Fruit fly (Drosophila melanogaster) whole organism, prepupa: ENCODE results near the gene Cul3.

Source experiments
- CG10631 ChIP-seq: fragments of 200-800 bp; sonication (Bioruptor generic); optimal IDR thresholded peaks from 2 replicates; lab custom pipeline; 2016; ENCODE audit warnings: missing biosample characterization, missing genetic modification characterization
- CG10669 ChIP-seq: fragments of 200-800 bp; sonication (Bioruptor generic); optimal IDR thresholded peaks from 3 replicates; lab custom pipeline; 2018; ENCODE audit warnings: missing biosample characterization, mild to moderate bottlenecking, missing genetic modification characterization, moderate library complexity
- CG11294 ChIP-seq: fragments of 200-800 bp; sonication (Bioruptor generic); IDR thresholded peaks from 2 replicates; pipeline ENCODE4 v1.3.6; 2022; ENCODE audit warnings: missing biosample characterization, missing genetic modification characterization
- CG11762 ChIP-seq: fragments of 200-800 bp; sonication (Bioruptor generic); optimal IDR thresholded peaks from 3 replicates; lab custom pipeline; 2016; ENCODE audit warnings: missing biosample characterization, missing genetic modification characterization; ENCODE audit not compliant: insufficient read depth
- CG1621 ChIP-seq: fragments of 200-800 bp; sonication (Bioruptor generic); optimal IDR thresholded peaks from 3 replicates; lab custom pipeline; 2018; ENCODE audit warnings: missing biosample characterization, mild to moderate bottlenecking, missing genetic modification characterization
- CG3032 ChIP-seq: fragments of 200-800 bp; optimal IDR thresholded peaks from 2 replicates; lab custom pipeline; 2019; ENCODE audit warnings: missing biosample characterization, mild to moderate bottlenecking, missing genetic modification characterization, moderate library complexity
- CG31627 ChIP-seq: fragments of 200-800 bp; sonication (Bioruptor generic); optimal IDR thresholded peaks from 3 replicates; lab custom pipeline; 2016; ENCODE audit warnings: missing biosample characterization, missing genetic modification characterization
- CG32006 ChIP-seq: fragments of 200-800 bp; sonication (Bioruptor generic); optimal IDR thresholded peaks from 3 replicates; lab custom pipeline; 2017; ENCODE audit warnings: missing biosample characterization, mild to moderate bottlenecking, missing genetic modification characterization
- CG34406 ChIP-seq: fragments of 200-800 bp; sonication (Bioruptor generic); optimal IDR thresholded peaks from 3 replicates; lab custom pipeline; 2016; ENCODE audit warnings: missing biosample characterization, missing genetic modification characterization
- CG3919 ChIP-seq: fragments of 200-800 bp; sonication (Bioruptor generic); optimal IDR thresholded peaks from 3 replicates; lab custom pipeline; 2016; ENCODE audit warnings: missing biosample characterization, missing genetic modification characterization
- CG6163 ChIP-seq: fragments of 200-800 bp; sonication (Bioruptor generic); IDR thresholded peaks from 3 replicates; pipeline ENCODE4 v1.3.6; 2022; ENCODE audit warnings: missing biosample characterization, missing genetic modification characterization
- CG6276 ChIP-seq: fragments of 200-800 bp; sonication (Bioruptor generic); optimal IDR thresholded peaks from 2 replicates; lab custom pipeline; 2017; ENCODE audit warnings: missing biosample characterization, mild to moderate bottlenecking, missing genetic modification characterization
- CG6792 ChIP-seq: fragments of 200-800 bp; sonication (Bioruptor generic); optimal IDR thresholded peaks from 3 replicates; lab custom pipeline; 2016; ENCODE audit warnings: missing biosample characterization, missing genetic modification characterization
- CG6854 ChIP-seq: fragments of 200-800 bp; sonication (Bioruptor generic); optimal IDR thresholded peaks from 2 replicates; lab custom pipeline; 2017; ENCODE audit warnings: missing biosample characterization, mild to moderate bottlenecking, missing genetic modification characterization
- CG8119 ChIP-seq: fragments of 200-800 bp; sonication (Bioruptor generic); IDR thresholded peaks from 3 replicates; pipeline ENCODE4 v1.3.6; 2022; ENCODE audit warnings: missing biosample characterization, missing genetic modification characterization
- CG8632 ChIP-seq: fragments of 200-800 bp; sonication (Bioruptor generic); optimal IDR thresholded peaks from 3 replicates; lab custom pipeline; 2016; ENCODE audit warnings: missing biosample characterization, missing genetic modification characterization
- Eip75B ChIP-seq: fragments of 200-800 bp; sonication (Bioruptor generic); optimal IDR thresholded peaks from 3 replicates; lab custom pipeline; 2016; ENCODE audit warnings: missing biosample characterization, missing genetic modification characterization
- Eip78C ChIP-seq: fragments of 200-800 bp; sonication (Bioruptor generic); peaks from one replicate; lab custom pipeline; 2016; ENCODE audit warnings: missing biosample characterization, missing genetic modification characterization
- Eip93F ChIP-seq: fragments of 200-800 bp; sonication (Bioruptor generic); optimal IDR thresholded peaks from 2 replicates; lab custom pipeline; 2016; ENCODE audit warnings: missing biosample characterization, mild to moderate bottlenecking, missing genetic modification characterization
- Ets21C ChIP-seq: fragments of 200-800 bp; sonication (Bioruptor generic); optimal IDR thresholded peaks from 3 replicates; lab custom pipeline; 2016; ENCODE audit warnings: missing biosample characterization, missing genetic modification characterization
- Ets96B ChIP-seq: fragments of 200-800 bp; optimal IDR thresholded peaks from 2 replicates; lab custom pipeline; 2019; ENCODE audit warnings: missing biosample characterization, mild to moderate bottlenecking, missing genetic modification characterization, moderate library complexity
- Gug ChIP-seq: fragments of 200-800 bp; sonication (Bioruptor generic); IDR thresholded peaks from 2 replicates; pipeline ENCODE4 v1.3.6; 2022; ENCODE audit warnings: missing biosample characterization, missing genetic modification characterization
- Lpt ChIP-seq: fragments of 200-800 bp; sonication (Bioruptor generic); optimal IDR thresholded peaks from 3 replicates; lab custom pipeline; 2016; ENCODE audit warnings: missing biosample characterization, missing genetic modification characterization
- Met ChIP-seq: fragments of 200-800 bp; sonication (Bioruptor generic); optimal IDR thresholded peaks from 3 replicates; lab custom pipeline; 2016; ENCODE audit warnings: missing biosample characterization, missing genetic modification characterization
- OdsH ChIP-seq: fragments of 200-800 bp; sonication (Bioruptor generic); optimal IDR thresholded peaks from 3 replicates; lab custom pipeline; 2016; ENCODE audit warnings: missing biosample characterization, missing genetic modification characterization
- Smox ChIP-seq: fragments of 200-800 bp; sonication (Bioruptor generic); optimal IDR thresholded peaks from 3 replicates; lab custom pipeline; 2016; ENCODE audit warnings: missing biosample characterization, missing genetic modification characterization
- Sox102F ChIP-seq: fragments of 200-800 bp; sonication (Bioruptor generic); optimal IDR thresholded peaks from 2 replicates; lab custom pipeline; 2016; ENCODE audit warnings: missing biosample characterization, mild to moderate bottlenecking, missing genetic modification characterization
- achi ChIP-seq: fragments of 200-800 bp; sonication (Bioruptor generic); optimal IDR thresholded peaks from 3 replicates; lab custom pipeline; 2016; ENCODE audit warnings: missing biosample characterization, missing genetic modification characterization
- acj6 ChIP-seq: fragments of 200-800 bp; sonication (Bioruptor generic); optimal IDR thresholded peaks from 3 replicates; lab custom pipeline; 2016; ENCODE audit warnings: missing biosample characterization, missing genetic modification characterization
- cyc ChIP-seq: fragments of 200-800 bp; sonication (Bioruptor generic); optimal IDR thresholded peaks from 3 replicates; lab custom pipeline; 2016; ENCODE audit warnings: missing biosample characterization, missing genetic modification characterization
- dsx ChIP-seq: fragments of 200-800 bp; optimal IDR thresholded peaks from 3 replicates; lab custom pipeline; 2019; ENCODE audit warnings: missing biosample characterization, mild to moderate bottlenecking, missing genetic modification characterization, moderate library complexity; ENCODE audit not compliant: poor library complexity, severe bottlenecking
- eg ChIP-seq: fragments of 200-800 bp; sonication (Bioruptor generic); IDR thresholded peaks from 3 replicates; pipeline ENCODE4 v1.3.6; 2022; ENCODE audit warnings: missing biosample characterization, missing genetic modification characterization
- esn ChIP-seq: fragments of 200-800 bp; sonication (Bioruptor generic); optimal IDR thresholded peaks from 2 replicates; lab custom pipeline; 2016; ENCODE audit warnings: missing biosample characterization, mild to moderate bottlenecking, missing genetic modification characterization, moderate library complexity
- fd59A ChIP-seq: fragments of 200-800 bp; sonication (Bioruptor generic); optimal IDR thresholded peaks from 2 replicates; lab custom pipeline; 2017; ENCODE audit warnings: missing biosample characterization, mild to moderate bottlenecking, missing genetic modification characterization, missing genetic modification reagents
- fkh ChIP-seq: fragments of 200-800 bp; sonication (Bioruptor generic); optimal IDR thresholded peaks from 3 replicates; lab custom pipeline; 2017; ENCODE audit warnings: missing biosample characterization, mild to moderate bottlenecking, missing genetic modification characterization, moderate library complexity
- net ChIP-seq: fragments of 200-800 bp; sonication (Bioruptor generic); optimal IDR thresholded peaks from 3 replicates; lab custom pipeline; 2016; ENCODE audit warnings: missing biosample characterization, missing genetic modification characterization
- pdm3 ChIP-seq: fragments of 200-800 bp; sonication (Bioruptor generic); optimal IDR thresholded peaks from 3 replicates; lab custom pipeline; 2016; ENCODE audit warnings: missing biosample characterization, missing genetic modification characterization
- salr ChIP-seq, 2 experiments: fragments of 200-800 bp; sonication (Bioruptor generic); optimal IDR thresholded peaks; 3 replicates each; lab custom pipeline; 2016 to 2018; ENCODE audit warnings: missing biosample characterization in 2 of 2, missing genetic modification characterization in 2 of 2, mild to moderate bottlenecking in 1 of 2
- spab ChIP-seq: fragments of 200-800 bp; sonication (Bioruptor generic); optimal IDR thresholded peaks from 2 replicates; lab custom pipeline; 2017; ENCODE audit warnings: missing biosample characterization, mild to moderate bottlenecking, missing genetic modification characterization, missing genetic modification reagents
- svp ChIP-seq: fragments of 200-800 bp; sonication (Bioruptor generic); peaks from one replicate; lab custom pipeline; 2016; ENCODE audit warnings: missing biosample characterization, missing genetic modification characterization
- topi ChIP-seq: fragments of 200-800 bp; sonication (Bioruptor generic); optimal IDR thresholded peaks from 3 replicates; lab custom pipeline; 2016; ENCODE audit warnings: missing biosample characterization, missing genetic modification characterization

Cul3 gene

DNA sequence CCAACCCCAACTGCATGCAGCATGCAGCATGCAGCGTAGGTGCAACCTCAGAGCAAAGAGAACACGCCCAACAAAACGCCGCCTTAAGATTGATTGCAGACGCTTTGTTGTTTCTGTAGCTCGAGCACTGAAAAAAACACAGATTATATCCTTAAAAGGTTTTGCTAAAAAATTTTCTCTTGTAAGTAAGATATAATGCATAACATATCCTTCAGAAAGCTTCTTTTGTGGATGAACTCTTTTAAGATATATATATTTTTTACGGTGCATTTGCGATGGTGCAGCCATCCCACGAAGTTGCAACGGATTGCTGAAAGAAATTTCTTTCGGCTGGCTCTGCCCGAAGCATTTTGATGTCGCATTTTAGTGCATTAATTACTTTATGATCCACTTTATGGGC, 4.0 kb upstream of the Cul3 start (continued):
- peak; percentile 2 for TF ChIP-seq CG11762 (GFP tag; lab: Kevin White, UChicago)
- no peak for TF ChIP-seq fkh
- TF ChIP-seq CG6792 (GFP tag; lab: Kevin White, UChicago): peak; percentile 62
- TF ChIP-seq CG34406 (GFP tag; lab: Kevin White, UChicago): peak; percentile 29
- TF ChIP-seq salr (GFP tag; optimal IDR thresholded peaks at IDR 0.05; lab: Kevin White, UChicago): no peak
- TF ChIP-seq pdm3: peak; percentile 58
- TF ChIP-seq OdsH: peak; percentile 59
- TF ChIP-seq acj6 (GFP tag; lab: Kevin White, UChicago): peak; percentile 57
- TF ChIP-seq Eip78C (GFP tag; lab: Kevin White, UChicago): peak; percentile 74
- 0 out of 3 replicates have a peak, but pooled peaks have one; percentile 25 for TF ChIP-seq eg
- no peak for TF ChIP-seq CG6276
- peak; percentile 60 for TF ChIP-seq CG31627 (GFP tag; lab: Kevin White, UChicago)
- TF ChIP-seq CG10669 (GFP tag; lab: Kevin White, UChicago): peak; percentile 24
- peak; percentile 60 for TF ChIP-seq CG10631 (GFP tag; lab: Kevin White, UChicago)
- peak; percentile 71 for TF ChIP-seq Smox (GFP tag; lab: Kevin White, UChicago)
- TF ChIP-seq Ets21C (GFP tag; lab: Kevin White, UChicago): peak; percentile 46

DNA sequence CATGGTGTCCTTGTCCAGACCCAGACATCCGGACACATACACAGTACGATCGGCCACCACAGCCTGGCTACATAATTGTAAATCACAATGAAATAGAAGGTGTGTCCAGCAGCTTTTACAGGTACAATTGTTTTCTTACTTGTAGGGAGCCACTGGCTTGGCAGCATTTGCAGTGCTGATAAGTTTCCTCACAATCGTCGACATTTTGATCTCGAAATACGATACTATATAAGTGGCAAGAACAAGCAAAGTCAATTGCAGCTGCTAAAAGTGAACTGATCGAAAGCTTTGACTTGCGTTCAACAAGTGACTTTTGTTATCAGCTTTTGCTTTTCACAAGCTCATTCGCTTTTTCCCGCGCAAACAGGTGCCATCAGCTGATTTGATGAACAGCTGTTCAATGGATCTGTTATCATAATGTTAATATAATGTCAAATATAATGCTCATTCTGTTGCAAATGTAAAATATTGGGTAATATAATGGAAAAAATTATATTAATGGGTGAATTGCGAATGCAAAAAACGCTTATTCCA, 3.0 kb upstream of the Cul3 start, which contains the start of gene UK114:
Gene UK114 (minus strand): TSS at position 309 of the 534 bp plus-strand sequence.
- TF ChIP-seq dsx (GFP tag; lab: Kevin White, UChicago): peak; percentile 22
- TF ChIP-seq CG8632: no peak
- peak; percentile 96 for TF ChIP-seq svp (GFP tag; lab: Kevin White, UChicago)
- TF ChIP-seq CG6163 (GFP tag; lab: Robert Waterston, UW): 0 out of 3 replicates have a peak, but pooled peaks have one; percentile 9
- TF ChIP-seq Eip93F (GFP tag; lab: Kevin White, UChicago): no peak
- TF ChIP-seq Eip78C (GFP tag; lab: Kevin White, UChicago): peak; percentile 35

DNA sequence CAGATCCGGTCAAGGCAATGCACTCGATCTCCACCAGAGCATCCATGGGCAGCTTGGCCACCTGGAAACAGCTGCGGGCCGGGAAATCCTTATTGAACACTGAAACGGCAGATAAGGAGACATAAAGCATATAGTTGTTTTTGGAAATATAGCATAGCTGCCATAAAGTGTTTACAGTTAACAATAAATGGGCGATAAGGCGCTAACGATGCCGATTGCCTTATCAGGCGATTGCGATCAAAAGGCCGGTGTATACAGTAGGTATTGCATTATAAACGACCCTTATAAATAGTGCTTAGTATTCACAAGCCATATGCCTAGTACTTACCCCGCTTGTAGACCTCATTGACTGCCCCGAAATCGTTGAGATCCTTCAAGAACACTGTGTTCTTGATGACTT, 2.5 kb upstream of the Cul3 start:
- no peak for TF ChIP-seq spab (GFP tag; lab: Kevin White, UChicago)
- TF ChIP-seq Gug: no peak
- TF ChIP-seq Met (GFP tag; lab: Kevin White, UChicago): no peak
- no peak for TF ChIP-seq CG11762 (GFP tag; lab: Kevin White, UChicago)
- TF ChIP-seq CG6854: no peak
- no peak for TF ChIP-seq topi (GFP tag; lab: Kevin White, UChicago)
- no peak for TF ChIP-seq salr (GFP tag; optimal IDR thresholded peaks at IDR 0.05; lab: Kevin White, UChicago)
- TF ChIP-seq CG11294: no peak
- no peak for TF ChIP-seq CG10669 (GFP tag; lab: Kevin White, UChicago)
- TF ChIP-seq CG34406 (GFP tag; lab: Kevin White, UChicago): no peak
- no peak for TF ChIP-seq Lpt (GFP tag; lab: Kevin White, UChicago)
- TF ChIP-seq net (GFP tag; lab: Kevin White, UChicago): no peak

DNA sequence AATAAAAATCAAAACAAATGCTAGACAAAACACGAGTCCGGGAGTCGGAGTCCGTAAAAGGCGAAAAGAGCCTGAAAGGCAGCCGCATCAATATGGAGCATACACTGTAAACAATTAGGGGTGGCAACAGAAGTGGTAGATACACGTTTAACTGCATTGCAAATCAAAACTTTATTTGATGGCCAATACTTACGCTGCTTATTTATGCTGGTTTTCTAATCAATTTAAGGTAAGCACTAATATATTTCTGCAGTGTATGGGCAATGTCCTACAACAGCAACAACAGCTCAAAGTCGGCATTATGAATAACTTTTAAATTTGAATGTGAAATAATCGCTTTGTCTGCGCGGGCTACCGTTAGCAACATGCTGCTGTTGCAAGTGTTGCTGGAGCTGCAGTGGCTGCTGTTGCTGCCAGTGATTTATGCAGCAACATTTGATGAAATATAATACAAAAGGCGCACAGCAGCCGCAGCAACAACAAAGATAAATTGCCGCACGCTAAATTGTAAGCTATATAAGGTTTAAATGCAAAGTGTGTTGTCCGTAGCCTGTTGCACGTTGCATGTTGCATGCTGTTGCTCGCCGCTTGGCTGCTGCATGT, 1.8 kb upstream of the Cul3 start:
- TF ChIP-seq CG31627 (GFP tag; lab: Kevin White, UChicago) (peak; percentile 35), eg (0 out of 3 replicates have a peak, but pooled peaks have one; percentile 29), esn (GFP tag; lab: Kevin White, UChicago) (peak; percentile 25), acj6 (GFP tag; lab: Kevin White, UChicago) (peak; percentile 42), Lpt (GFP tag; lab: Kevin White, UChicago) (no peak), Sox102F (GFP tag; lab: Kevin White, UChicago) (peak; percentile 1), CG10631 (GFP tag; lab: Kevin White, UChicago) (peak; percentile 7), pdm3 (peak; percentile 40), CG3919 (GFP tag; lab: Kevin White, UChicago) (peak; percentile 44), cyc (GFP tag; lab: Kevin White, UChicago) (peak; percentile 17), Eip78C (GFP tag; lab: Kevin White, UChicago) (peak; percentile 70), Met (GFP tag; lab: Kevin White, UChicago) (peak; percentile 8), Smox (GFP tag; lab: Kevin White, UChicago) (no peak), fd59A (no peak), CG1621 (no peak), CG11762 (GFP tag; lab: Kevin White, UChicago) (no peak), svp (GFP tag; lab: Kevin White, UChicago) (peak; percentile 78), CG10669 (GFP tag; lab: Kevin White, UChicago) (peak; percentile 22), CG6276 (peak; percentile 24), salr (GFP tag; optimal IDR thresholded peaks at IDR 0.05; lab: Kevin White, UChicago) (no peak), Eip75B (GFP tag; lab: Kevin White, UChicago) (peak; percentile 5), Ets96B (tag; lab: Kevin White, UChicago) (peak; percentile 14), CG8119 (0 out of 3 replicates have a peak, but pooled peaks have one; percentile 40), CG32006 (GFP tag; lab: Kevin White, UChicago) (peak; percentile 35), CG3032 (peak; percentile 32), dsx (GFP tag; lab: Kevin White, UChicago) (no peak), achi (GFP tag; lab: Kevin White, UChicago) (peak; percentile 35), OdsH (peak; percentile 1), CG34406 (GFP tag; lab: Kevin White, UChicago) (no peak)
